Worm (Caenorhabditis elegans) whole organism, L1 larva: ENCODE data around the gene lelo-2.
A peak's percentile ranks its signal among the peaks of the same experiment; 100 is the strongest.

ENCODE experiments used
- C04F5.9 ChIP-seq: sonication (generic microtip); optimal IDR thresholded peaks from 2 replicates; lab custom pipeline; 2016; ENCODE audit warnings: missing genetic modification characterization, missing compliant biosample characterization
- C16A3.4 ChIP-seq: fragments of 150-350 bp; optimal IDR thresholded peaks from 2 replicates; lab custom pipeline; 2014; ENCODE audit warnings: missing biosample characterization, missing genetic modification characterization
- C34B4.2 ChIP-seq: sonication (generic microtip); optimal IDR thresholded peaks from 2 replicates; lab custom pipeline; 2017; ENCODE audit warnings: mild to moderate bottlenecking, missing genetic modification characterization, missing compliant biosample characterization
- F16B12.6 ChIP-seq: fragments of 150-350 bp; optimal IDR thresholded peaks from 2 replicates; lab custom pipeline; 2014; ENCODE audit warnings: missing biosample characterization, missing genetic modification characterization
- Y116A8C.19 ChIP-seq: sonication (generic microtip); optimal IDR thresholded peaks from 2 replicates; lab custom pipeline; 2016; ENCODE audit warnings: missing compliant biosample characterization, missing genetic modification characterization, borderline replicate concordance
- alr-1 ChIP-seq: fragments of 200-800 bp; sonication (Bioruptor generic); optimal IDR thresholded peaks from 2 replicates; lab custom pipeline; 2018; ENCODE audit warnings: borderline replicate concordance, mild to moderate bottlenecking, missing genetic modification characterization, missing compliant biosample characterization
- aly-2 ChIP-seq: fragments of 150-350 bp; optimal IDR thresholded peaks from 2 replicates; lab custom pipeline; 2014; ENCODE audit warnings: missing biosample characterization, missing genetic modification characterization
- ama-1 ChIP-seq: fragments of 150-350 bp; optimal IDR thresholded peaks from 2 replicates; lab custom pipeline; 2014
- ceh-63 ChIP-seq: fragments of 200-800 bp; sonication (Bioruptor generic); optimal IDR thresholded peaks from 2 replicates; lab custom pipeline; 2018; ENCODE audit warnings: mild to moderate bottlenecking, missing genetic modification characterization, missing compliant biosample characterization
- ceh-8 ChIP-seq: fragments of 200-800 bp; sonication (Bioruptor generic); optimal IDR thresholded peaks from 2 replicates; lab custom pipeline; 2018; ENCODE audit warnings: mild to moderate bottlenecking, missing genetic modification characterization, moderate library complexity, missing compliant biosample characterization
- ceh-88 ChIP-seq: fragments of 200-800 bp; sonication (Bioruptor generic); IDR thresholded peaks from 2 replicates; pipeline ENCODE4 v1.3.6; 2022; ENCODE audit warnings: missing genetic modification characterization, missing compliant biosample characterization
- ces-1 ChIP-seq: fragments of 150-350 bp; optimal IDR thresholded peaks from 2 replicates; lab custom pipeline; 2014; ENCODE audit warnings: missing biosample characterization, missing genetic modification reagents, missing genetic modification characterization
- efl-1 ChIP-seq, 4 experiments: fragments of 150-350 bp; optimal IDR thresholded peaks in 3 of 4; peaks in 1 of 4; 1 replicate in 1 of 4; 2 replicates in 3 of 4; lab custom pipeline; 2014; ENCODE audit warnings: missing biosample characterization in 2 of 4, missing genetic modification characterization in 2 of 4, missing genetic modification reagents in 2 of 4
- efl-3 ChIP-seq: fragments of 200-800 bp; sonication (Bioruptor generic); optimal IDR thresholded peaks from 2 replicates; lab custom pipeline; 2018; ENCODE audit warnings: mild to moderate bottlenecking, missing genetic modification characterization, missing compliant biosample characterization
- elt-2 ChIP-seq: sonication (generic microtip); optimal IDR thresholded peaks from 2 replicates; lab custom pipeline; 2016; ENCODE audit warnings: missing genetic modification characterization, mild to moderate bottlenecking, inconsistent platforms, missing compliant biosample characterization, missing genetic modification reagents
- ets-5 ChIP-seq: fragments of 200-800 bp; sonication (Bioruptor generic); IDR thresholded peaks from 2 replicates; pipeline ENCODE4 v1.3.6; 2022; ENCODE audit warnings: missing genetic modification characterization, missing compliant biosample characterization
- fkh-8 ChIP-seq: sonication (generic microtip); optimal IDR thresholded peaks from 2 replicates; lab custom pipeline; 2016; ENCODE audit warnings: mild to moderate bottlenecking, missing genetic modification characterization, missing compliant biosample characterization
- fos-1 ChIP-seq: fragments of 150-350 bp; optimal IDR thresholded peaks from 2 replicates; lab custom pipeline; 2014; ENCODE audit warnings: missing biosample characterization, missing genetic modification characterization
- grh-1 ChIP-seq: fragments of 200-800 bp; sonication (Bioruptor generic); IDR thresholded peaks from 2 replicates; pipeline ENCODE4 v1.3.6; 2022; ENCODE audit warnings: missing genetic modification reagents, missing genetic modification characterization, missing compliant biosample characterization
- hlh-17 ChIP-seq: fragments of 200-800 bp; sonication (Bioruptor generic); optimal IDR thresholded peaks from 2 replicates; lab custom pipeline; 2018; ENCODE audit warnings: missing genetic modification characterization, mild to moderate bottlenecking, missing compliant biosample characterization, moderate library complexity, borderline replicate concordance
- hlh-4 ChIP-seq: sonication (generic microtip); optimal IDR thresholded peaks from 2 replicates; lab custom pipeline; 2016; ENCODE audit warnings: mild to moderate bottlenecking, missing genetic modification characterization, missing compliant biosample characterization
- irx-1 ChIP-seq: sonication (generic microtip); optimal IDR thresholded peaks from 2 replicates; lab custom pipeline; 2016; ENCODE audit warnings: missing genetic modification characterization, missing compliant biosample characterization
- isw-1 ChIP-seq: fragments of 200-800 bp; sonication (Bioruptor generic); IDR thresholded peaks from 2 replicates; pipeline ENCODE4 v1.3.6; 2022; ENCODE audit warnings: missing genetic modification characterization, missing compliant biosample characterization
- jun-1 ChIP-seq: fragments of 150-350 bp; optimal IDR thresholded peaks from 2 replicates; lab custom pipeline; 2014; ENCODE audit warnings: missing biosample characterization, missing genetic modification reagents, missing genetic modification characterization
- lin-13 ChIP-seq: fragments of 150-350 bp; optimal IDR thresholded peaks from 2 replicates; lab custom pipeline; 2014; ENCODE audit warnings: missing biosample characterization, missing genetic modification reagents, missing genetic modification characterization
- lin-14 ChIP-seq: fragments of 200-800 bp; sonication (Bioruptor generic); optimal IDR thresholded peaks from 2 replicates; lab custom pipeline; 2018; ENCODE audit warnings: mild to moderate bottlenecking, missing genetic modification characterization, moderate library complexity, missing compliant biosample characterization
- lin-15B ChIP-seq: fragments of 150-350 bp; sonication (generic microtip); optimal IDR thresholded peaks from 3 replicates; lab custom pipeline; 2014; ENCODE audit warnings: missing biosample characterization, missing genetic modification characterization
- lin-35 ChIP-seq, 2 experiments: fragments of 150-350 bp; optimal IDR thresholded peaks; 2 replicates each; lab custom pipeline; 2014; ENCODE audit warnings: missing biosample characterization in 2 of 2, missing genetic modification characterization in 2 of 2, missing genetic modification reagents in 2 of 2
- lin-39 ChIP-seq: fragments of 150-350 bp; optimal IDR thresholded peaks from 2 replicates; lab custom pipeline; 2014; ENCODE audit warnings: missing biosample characterization, missing genetic modification reagents, missing genetic modification characterization
- lsy-2 ChIP-seq, 2 experiments: fragments of 150-350 bp; optimal IDR thresholded peaks; 2 replicates each; lab custom pipeline; 2014; ENCODE audit warnings: missing biosample characterization in 2 of 2, missing genetic modification characterization in 2 of 2
- mab-9 ChIP-seq: fragments of 200-800 bp; sonication (Bioruptor generic); IDR thresholded peaks from 2 replicates; pipeline ENCODE4 v1.3.6; 2022; ENCODE audit warnings: missing genetic modification reagents, missing genetic modification characterization, missing compliant biosample characterization
- mdl-1 ChIP-seq, 2 experiments: fragments of 150-350 bp; optimal IDR thresholded peaks; 2 replicates each; lab custom pipeline; 2014 to 2017; ENCODE audit warnings: missing biosample characterization in 2 of 2, missing genetic modification characterization in 2 of 2, inconsistent platforms in 1 of 2
- mef-2 ChIP-seq: fragments of 150-350 bp; optimal IDR thresholded peaks from 2 replicates; lab custom pipeline; 2014; ENCODE audit warnings: missing biosample characterization, missing genetic modification characterization
- mep-1 ChIP-seq: fragments of 150-350 bp; optimal IDR thresholded peaks from 2 replicates; lab custom pipeline; 2014; ENCODE audit warnings: missing biosample characterization, missing genetic modification characterization
- nhr-11 ChIP-seq: fragments of 150-350 bp; optimal IDR thresholded peaks from 2 replicates; lab custom pipeline; 2014; ENCODE audit warnings: missing biosample characterization, missing genetic modification characterization
- nhr-20 ChIP-seq: sonication (generic microtip); optimal IDR thresholded peaks from 2 replicates; lab custom pipeline; 2016; ENCODE audit warnings: mild to moderate bottlenecking, missing genetic modification characterization, missing compliant biosample characterization
- nhr-237 ChIP-seq: fragments of 150-350 bp; optimal IDR thresholded peaks from 2 replicates; lab custom pipeline; 2014; ENCODE audit warnings: missing biosample characterization, missing genetic modification characterization
- nhr-76 ChIP-seq: sonication (generic microtip); optimal IDR thresholded peaks from 2 replicates; lab custom pipeline; 2017; ENCODE audit warnings: missing biosample characterization, missing genetic modification characterization
- nhr-90 ChIP-seq: sonication (generic microtip); optimal IDR thresholded peaks from 2 replicates; lab custom pipeline; 2016; ENCODE audit warnings: mild to moderate bottlenecking, missing genetic modification characterization, missing compliant biosample characterization; ENCODE audit not compliant: poor library complexity
- pqm-1 ChIP-seq: sonication (generic microtip); optimal IDR thresholded peaks from 3 replicates; lab custom pipeline; 2017; ENCODE audit warnings: missing biosample characterization, missing genetic modification characterization
- snpc-4 ChIP-seq: fragments of 150-350 bp; optimal IDR thresholded peaks from 2 replicates; lab custom pipeline; 2014; ENCODE audit warnings: missing biosample characterization, missing genetic modification characterization
- snu-23 ChIP-seq: sonication (generic microtip); optimal IDR thresholded peaks from 2 replicates; lab custom pipeline; 2016; ENCODE audit warnings: missing genetic modification characterization, missing compliant biosample characterization
- sox-4 ChIP-seq: sonication (generic microtip); optimal IDR thresholded peaks from 2 replicates; lab custom pipeline; 2016; ENCODE audit warnings: missing genetic modification characterization, missing compliant biosample characterization
- sup-37 ChIP-seq: fragments of 200-800 bp; sonication (Bioruptor generic); optimal IDR thresholded peaks from 2 replicates; lab custom pipeline; 2018; ENCODE audit warnings: mild to moderate bottlenecking, missing genetic modification characterization, missing compliant biosample characterization
- tbx-2 ChIP-seq: sonication (generic microtip); optimal IDR thresholded peaks from 2 replicates; lab custom pipeline; 2016; ENCODE audit warnings: missing genetic modification characterization, missing compliant biosample characterization
- tlp-1 ChIP-seq: fragments of 150-350 bp; optimal IDR thresholded peaks from 2 replicates; lab custom pipeline; 2014; ENCODE audit warnings: missing biosample characterization, missing genetic modification characterization
- unc-30 ChIP-seq: sonication (generic microtip); optimal IDR thresholded peaks from 2 replicates; lab custom pipeline; 2017; ENCODE audit warnings: missing biosample characterization, missing genetic modification characterization
- unc-86 ChIP-seq: sonication (generic microtip); optimal IDR thresholded peaks from 2 replicates; lab custom pipeline; 2016; ENCODE audit warnings: missing genetic modification characterization, missing compliant biosample characterization
- unc-98 ChIP-seq: fragments of 200-800 bp; sonication (Bioruptor generic); IDR thresholded peaks from 2 replicates; pipeline ENCODE4 v1.3.6; 2022; ENCODE audit warnings: missing genetic modification characterization, missing compliant biosample characterization
- vab-15 ChIP-seq: sonication (generic microtip); optimal IDR thresholded peaks from 2 replicates; lab custom pipeline; 2017; ENCODE audit warnings: missing genotype, mild to moderate bottlenecking, missing genetic modification characterization, missing compliant biosample characterization
- zag-1 ChIP-seq: fragments of 150-350 bp; optimal IDR thresholded peaks from 2 replicates; lab custom pipeline; 2014; ENCODE audit warnings: missing biosample characterization, missing genetic modification characterization
- ztf-11 ChIP-seq, 2 experiments: sonication (generic microtip); optimal IDR thresholded peaks; 2 replicates each; lab custom pipeline; 2016 to 2017; ENCODE audit warnings: missing genetic modification characterization in 2 of 2, missing biosample characterization in 1 of 2, missing compliant biosample characterization in 1 of 2
- ztf-4 ChIP-seq: fragments of 150-350 bp; optimal IDR thresholded peaks from 2 replicates; lab custom pipeline; 2014; ENCODE audit warnings: missing biosample characterization, missing genetic modification characterization

Gene lelo-2

DNA sequence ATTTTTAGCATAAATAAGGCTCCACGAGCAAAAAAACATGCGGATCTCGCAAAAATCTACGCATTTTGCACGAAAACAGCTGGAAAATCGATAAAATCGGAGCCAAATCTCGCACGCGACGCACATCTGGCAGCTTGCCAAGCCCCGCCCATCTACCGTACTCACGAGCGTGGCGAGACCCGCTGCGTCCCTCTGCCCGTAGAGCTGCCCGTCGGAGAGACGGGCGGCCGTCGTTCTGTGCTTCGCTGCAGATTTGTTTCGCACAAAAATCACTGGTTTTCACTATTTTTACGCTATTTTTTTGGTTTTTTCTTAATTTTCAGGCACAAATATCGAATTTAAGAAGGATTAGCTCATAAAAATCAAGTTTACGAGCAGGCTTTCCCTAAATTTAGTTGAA, 8.3 kb downstream of the lelo-2 start:
- TF ChIP-seq zag-1 (tag; lab: Kevin White, UChicago) (no peak), ets-5 (GFP tag; lab: Robert Waterston, UW) (no peak), lin-13 (peak; percentile 97), ceh-8 (GFP tag; lab: Kevin White, UChicago) (peak; percentile 12), snpc-4 (tag; lab: Kevin White, UChicago) (peak; percentile 34), efl-3 (GFP tag; lab: Kevin White, UChicago) (no peak), mep-1 (peak; percentile 66), elt-2 (tag; lab: Kevin White, UChicago) (peak; percentile 53), mdl-1 (tag; optimal IDR thresholded peaks at IDR 0.05; lab: Kevin White, UChicago) (peak in 1 of 2 experiments; percentile 89), mef-2 (tag; lab: Kevin White, UChicago) (no peak), ceh-88 (GFP tag; lab: Robert Waterston, UW) (no peak), alr-1 (tag; lab: Kevin White, UChicago) (no peak), ama-1 (peak; percentile 80), lin-15B (tag; lab: Kevin White, UChicago) (peak; percentile 86), nhr-20 (peak; percentile 87), irx-1 (tag; lab: Kevin White, UChicago) (peak; percentile 69), nhr-237 (peak; percentile 42), lin-35 (GFP tag; optimal IDR thresholded peaks at IDR 0.05; lab: Kevin White, UChicago) (peak; percentile 82 to 89), unc-86 (tag; lab: Kevin White, UChicago) (peak; percentile 83), pqm-1 (tag; lab: Kevin White, UChicago) (no peak), snu-23 (GFP tag; lab: Kevin White, UChicago) (peak; percentile 93), lin-14 (GFP tag; lab: Kevin White, UChicago) (peak; percentile 90), fos-1 (peak; percentile 68), C04F5.9 (tag; lab: Kevin White, UChicago) (peak; percentile 49), ztf-4 (tag; lab: Kevin White, UChicago) (peak; percentile 47), hlh-4 (tag; lab: Kevin White, UChicago) (no peak), C34B4.2 (peak; percentile 96), sup-37 (GFP tag; lab: Kevin White, UChicago) (peak; percentile 72), nhr-90 (tag; lab: Kevin White, UChicago) (peak; percentile 85), ztf-11 (tag; optimal IDR thresholded peaks at IDR 0.05; lab: Kevin White, UChicago) (peak in 1 of 2 experiments; percentile 73), unc-98 (0 out of 2 replicates have a peak, but pooled peaks have one; percentile 7), ceh-63 (no peak), lin-39 (tag; lab: Kevin White, UChicago) (peak; percentile 5), efl-1 (optimal IDR thresholded peaks at IDR 0.05; lab: Kevin White, UChicago) (peak; percentile 85 to 92), efl-1 (GFP tag; optimal IDR thresholded peaks at IDR 0.05 in 1 of 2; lab: Kevin White, UChicago) (peak; percentile 76 to 97), hlh-17 (GFP tag; lab: Kevin White, UChicago) (no peak), ces-1 (GFP tag; lab: Kevin White, UChicago) (no peak), sox-4 (tag; lab: Kevin White, UChicago) (peak; percentile 48), fkh-8 (tag; lab: Kevin White, UChicago) (peak; percentile 90), C16A3.4 (tag; lab: Kevin White, UChicago) (peak; percentile 87), aly-2 (tag; lab: Kevin White, UChicago) (peak; percentile 15), grh-1 (GFP tag; lab: Robert Waterston, UW) (peak; percentile 86), tlp-1 (tag; lab: Kevin White, UChicago) (no peak), vab-15 (peak; percentile 33), nhr-76 (tag; lab: Kevin White, UChicago) (no peak), unc-30 (tag; lab: Kevin White, UChicago) (no peak), lsy-2 (tag; optimal IDR thresholded peaks at IDR 0.05; lab: Kevin White, UChicago) (peak; percentile 99), jun-1 (tag; lab: Kevin White, UChicago) (peak; percentile 85), nhr-11 (tag; lab: Kevin White, UChicago) (no peak), tbx-2 (peak; percentile 88), Y116A8C.19 (tag; lab: Kevin White, UChicago) (no peak), mab-9 (GFP tag; lab: Robert Waterston, UW) (peak; percentile 79; the same call in 1 of the 2 replicates), F16B12.6 (tag; lab: Kevin White, UChicago) (peak; percentile 66), isw-1 (GFP tag; lab: Robert Waterston, UW) (peak; percentile 89)
